Worm (Caenorhabditis elegans): ENCODE results near the gene cdd-2.
A peak's percentile ranks its signal among the peaks of the same experiment; 100 is the strongest.

The cdd-2 gene

ce11 chrIV:7559237-7559636 is 11.5 kb upstream of the cdd-2 start:
- TF ChIP-seq attf-6 (GFP tag; IDR thresholded peaks at IDR 0.05): 0 out of 2 replicates have a peak, but pooled peaks have one; percentile 11
- TF ChIP-seq die-1 (tag; optimal IDR thresholded peaks at IDR 0.05): peak; percentile 32
- no peak for TF ChIP-seq hmg-1.2 (GFP tag; IDR thresholded peaks at IDR 0.05)
- TF ChIP-seq F49E8.2 (tag; optimal IDR thresholded peaks at IDR 0.05; ENCODE audit: insufficient read depth): peak; percentile 82
- peak; percentile 33 for TF ChIP-seq snpc-3.4 (tag; optimal IDR thresholded peaks at IDR 0.05)
- TF ChIP-seq K12H6.12 (tag; optimal IDR thresholded peaks at IDR 0.05): no peak
- 0 out of 2 replicates have a peak, but pooled peaks have one; percentile 6 for TF ChIP-seq cebp-2 (GFP tag; IDR thresholded peaks at IDR 0.05)
- TF ChIP-seq snpc-4 (GFP tag; optimal IDR thresholded peaks at IDR 0.05): no peak
- TF ChIP-seq snpc-4 (tag; optimal IDR thresholded peaks at IDR 0.05): peak in 1 of 4 experiments; percentile 0
- TF ChIP-seq tlf-1 (GFP tag; optimal IDR thresholded peaks at IDR 0.05): peak; percentile 7
- peak; percentile 21; the same call in 1 of the 2 replicates for TF ChIP-seq madf-6 (GFP tag; IDR thresholded peaks at IDR 0.05)
- peak; percentile 51; the same call in 1 of the 2 replicates for TF ChIP-seq hsf-1 (GFP tag; IDR thresholded peaks at IDR 0.05)

- 0 out of 2 replicates have a peak, but pooled peaks have one; percentile 26 for TF ChIP-seq ekl-4 (GFP tag; IDR thresholded peaks at IDR 0.05)
- no peak for TF ChIP-seq lin-35 (GFP tag; optimal IDR thresholded peaks at IDR 0.05)
- TF ChIP-seq lsl-1 (GFP tag; optimal IDR thresholded peaks at IDR 0.05): no peak
- TF ChIP-seq lin-54 (GFP tag; optimal IDR thresholded peaks at IDR 0.05): peak; percentile 30
- peak; percentile 27 for TF ChIP-seq mes-4 (tag; optimal IDR thresholded peaks at IDR 0.05)
- 0 out of 2 replicates have a peak, but pooled peaks have one; percentile 5 for TF ChIP-seq madf-3 (GFP tag; IDR thresholded peaks at IDR 0.05)
- TF ChIP-seq hsf-1 (GFP tag; IDR thresholded peaks at IDR 0.05): peak; percentile 39; the same call in 1 of the 2 replicates
- TF ChIP-seq snpc-4 (GFP tag; optimal IDR thresholded peaks at IDR 0.05): peak; percentile 32
- TF ChIP-seq snpc-4 (tag; optimal IDR thresholded peaks at IDR 0.05): peak in 1 of 4 experiments; percentile 1
- no peak for TF ChIP-seq ztf-18 (tag; optimal IDR thresholded peaks at IDR 0.05)
- TF ChIP-seq ccch-3 (GFP tag; optimal IDR thresholded peaks at IDR 0.05): no peak
- peak; percentile 66 for TF ChIP-seq hrde-1 (tag; optimal IDR thresholded peaks at IDR 0.05; ENCODE audit: borderline replicate concordance)
- 0 out of 2 replicates have a peak, but pooled peaks have one; percentile 32 for TF ChIP-seq ztf-25 (GFP tag; IDR thresholded peaks at IDR 0.05)
- TF ChIP-seq F49E8.2 (tag; optimal IDR thresholded peaks at IDR 0.05; ENCODE audit: insufficient read depth): peak; percentile 81
- no peak for TF ChIP-seq zfh-2 (GFP tag; conservative IDR thresholded peaks at IDR 0.05)
- TF ChIP-seq F37B4.10 (GFP tag; IDR thresholded peaks at IDR 0.05): no peak
- TF ChIP-seq ama-1 (optimal IDR thresholded peaks at IDR 0.05): no peak
- TF ChIP-seq ama-1 (GFP tag; optimal IDR thresholded peaks at IDR 0.05): peak in 1 of 2 experiments; percentile 22
- TF ChIP-seq chd-7 (tag; optimal IDR thresholded peaks at IDR 0.05): peak; percentile 28
- TF ChIP-seq akir-1 (GFP tag; optimal IDR thresholded peaks at IDR 0.05): no peak
- TF ChIP-seq egrh-3 (GFP tag; IDR thresholded peaks at IDR 0.05): no peak
- no peak for TF ChIP-seq sea-2 (GFP tag; IDR thresholded peaks at IDR 0.05)
Measured at ce11 chrIV:7558653-7559052, 11.0 kb upstream of the cdd-2 start.

ce11 chrIV:7556265-7556866 is 8.7 kb upstream of the cdd-2 start, which contains the start of the genes F49E8.7, F49E8.8 and nprl-2:
Gene F49E8.7, minus strand, starts transcription at chrIV:7556365.
Gene F49E8.8, plus strand, starts transcription at chrIV:7556637.
Gene nprl-2, plus strand, starts transcription at chrIV:7556816.
- TF ChIP-seq K11D2.4 (GFP tag; IDR thresholded peaks at IDR 0.05): no peak
- TF ChIP-seq hlh-12 (tag; optimal IDR thresholded peaks at IDR 0.05): no peak
- no peak for TF ChIP-seq ztf-26 (tag; optimal IDR thresholded peaks at IDR 0.05)
- TF ChIP-seq zfh-2 (GFP tag; conservative IDR thresholded peaks at IDR 0.05): no peak
- TF ChIP-seq efl-1 (GFP tag; optimal IDR thresholded peaks at IDR 0.05): no peak
- TF ChIP-seq mes-4 (tag; optimal IDR thresholded peaks at IDR 0.05): no peak
- TF ChIP-seq F57A8.1 (GFP tag; optimal IDR thresholded peaks at IDR 0.05): no peak
- no peak for TF ChIP-seq egl-18 (GFP tag; IDR thresholded peaks at IDR 0.05)
- TF ChIP-seq aptf-2 (GFP tag; conservative IDR thresholded peaks at IDR 0.05): no peak
- TF ChIP-seq K12H6.12 (tag; optimal IDR thresholded peaks at IDR 0.05): no peak
